Fruit fly (Drosophila melanogaster) whole organism, embryonic: Measurements from ENCODE around the gene Cpr65Aw.

Source experiments
- Atf3 ChIP-seq: fragments of 200-800 bp; sonication (Bioruptor generic); optimal IDR thresholded peaks from 3 replicates; lab custom pipeline; 2016; ENCODE audit warnings: missing biosample characterization, missing genetic modification characterization
- CG11504 ChIP-seq: fragments of 200-800 bp; sonication (Bioruptor generic); optimal IDR thresholded peaks from 3 replicates; lab custom pipeline; 2019; ENCODE audit warnings: missing biosample characterization, mild to moderate bottlenecking, missing genetic modification characterization, moderate library complexity
- CG12744 ChIP-seq: fragments of 200-800 bp; sonication (Bioruptor generic); optimal IDR thresholded peaks from 2 replicates; lab custom pipeline; 2016; ENCODE audit warnings: missing biosample characterization, missing genetic modification characterization
- CG13775 ChIP-seq: fragments of 200-800 bp; sonication (Bioruptor generic); optimal IDR thresholded peaks from 3 replicates; lab custom pipeline; 2017; ENCODE audit warnings: missing biosample characterization, mild to moderate bottlenecking, missing genetic modification characterization
- CG17829 ChIP-seq: fragments of 200-800 bp; optimal IDR thresholded peaks from 2 replicates; lab custom pipeline; 2019; ENCODE audit warnings: missing biosample characterization, mild to moderate bottlenecking, missing genetic modification characterization, moderate library complexity
- CG6683 ChIP-seq: fragments of 200-800 bp; sonication (Bioruptor generic); optimal IDR thresholded peaks from 2 replicates; lab custom pipeline; 2017; ENCODE audit warnings: missing biosample characterization, mild to moderate bottlenecking, missing genetic modification characterization, missing genetic modification reagents
- CG6689 ChIP-seq: fragments of 200-800 bp; sonication (Bioruptor generic); IDR thresholded peaks from 2 replicates; pipeline ENCODE4 v1.3.6; 2022; ENCODE audit warnings: missing biosample characterization, missing genetic modification characterization
- CG7556 ChIP-seq: fragments of 200-800 bp; sonication (Bioruptor generic); optimal IDR thresholded peaks from 2 replicates; lab custom pipeline; 2017; ENCODE audit warnings: missing biosample characterization, mild to moderate bottlenecking, missing genetic modification characterization
- CG8478 ChIP-seq: fragments of >200 bp; optimal IDR thresholded peaks from 2 replicates; lab custom pipeline; 2018
- CG8924 ChIP-seq: fragments of 200-800 bp; optimal IDR thresholded peaks from 3 replicates; lab custom pipeline; 2019; ENCODE audit warnings: missing biosample characterization, mild to moderate bottlenecking, missing genetic modification characterization, moderate library complexity
- Dad ChIP-seq: fragments of 200-800 bp; sonication (Bioruptor generic); optimal IDR thresholded peaks from 3 replicates; lab custom pipeline; 2016; ENCODE audit warnings: missing biosample characterization, missing genetic modification characterization
- Dek ChIP-seq: fragments of 200-800 bp; sonication (Bioruptor generic); optimal IDR thresholded peaks from 3 replicates; lab custom pipeline; 2019; ENCODE audit warnings: missing biosample characterization, mild to moderate bottlenecking, missing genetic modification characterization, moderate library complexity
- Doc3 ChIP-seq: fragments of 200-800 bp; sonication (Bioruptor generic); IDR thresholded peaks from 3 replicates; pipeline ENCODE4 v1.3.6; 2022; ENCODE audit warnings: missing biosample characterization, missing genetic modification characterization; ENCODE audit not compliant: partially characterized antibody
- HHEX ChIP-seq: fragments of 200-800 bp; sonication (Bioruptor generic); optimal IDR thresholded peaks from 3 replicates; lab custom pipeline; 2017; ENCODE audit warnings: missing biosample characterization, mild to moderate bottlenecking, missing genetic modification characterization, missing genetic modification reagents
- Hmx ChIP-seq: fragments of 200-800 bp; sonication (Bioruptor generic); optimal IDR thresholded peaks from 2 replicates; lab custom pipeline; 2016; ENCODE audit warnings: missing biosample characterization, missing genetic modification characterization
- Hr51 ChIP-seq, 2 experiments: fragments of 200-800 bp; sonication (Bioruptor generic); optimal IDR thresholded peaks; 2 replicates in 1 of 2; 3 replicates in 1 of 2; lab custom pipeline; 2016 to 2018; ENCODE audit warnings: missing biosample characterization in 2 of 2, missing genetic modification characterization in 2 of 2, mild to moderate bottlenecking in 1 of 2, moderate library complexity in 1 of 2
- Lpt ChIP-seq: fragments of >200 bp; optimal IDR thresholded peaks from 2 replicates; lab custom pipeline; 2018; ENCODE audit warnings: missing biosample characterization, missing genetic modification characterization
- MBD-R2 ChIP-seq: fragments of 200-800 bp; sonication (Bioruptor generic); IDR thresholded peaks from 2 replicates; pipeline ENCODE4 v1.3.6; 2022; ENCODE audit warnings: missing biosample characterization, missing genetic modification characterization
- MESR4 ChIP-seq: fragments of 200-800 bp; sonication (Bioruptor generic); optimal IDR thresholded peaks from 2 replicates; lab custom pipeline; 2018; ENCODE audit warnings: missing biosample characterization, mild to moderate bottlenecking, missing genetic modification characterization, moderate library complexity
- Mad ChIP-seq: fragments of 200-800 bp; sonication (Bioruptor generic); optimal IDR thresholded peaks from 2 replicates; lab custom pipeline; 2016; ENCODE audit warnings: missing biosample characterization, missing genetic modification characterization
- Meics ChIP-seq: fragments of 200-800 bp; sonication (Bioruptor generic); optimal IDR thresholded peaks from 2 replicates; lab custom pipeline; 2017; ENCODE audit warnings: missing biosample characterization, mild to moderate bottlenecking, missing genetic modification characterization
- Neu2 ChIP-seq: fragments of 200-800 bp; sonication (Bioruptor generic); optimal IDR thresholded peaks from 3 replicates; lab custom pipeline; 2016; ENCODE audit warnings: missing biosample characterization, missing genetic modification characterization, borderline replicate concordance
- Spps ChIP-seq: fragments of 200-800 bp; sonication (Bioruptor generic); optimal IDR thresholded peaks from 2 replicates; lab custom pipeline; 2018; ENCODE audit warnings: missing biosample characterization, mild to moderate bottlenecking, missing genetic modification characterization
- YL-1 ChIP-seq: fragments of 200-800 bp; sonication (Bioruptor generic); optimal IDR thresholded peaks from 3 replicates; lab custom pipeline; 2017; ENCODE audit warnings: missing biosample characterization, mild to moderate bottlenecking, missing genetic modification characterization
- amos ChIP-seq: fragments of 200-800 bp; sonication (Bioruptor generic); IDR thresholded peaks from 2 replicates; pipeline ENCODE4 v1.3.6; 2022; ENCODE audit warnings: missing biosample characterization, missing genetic modification characterization; ENCODE audit not compliant: partially characterized antibody
- bbx ChIP-seq: fragments of 200-800 bp; sonication (Bioruptor generic); IDR thresholded peaks from 2 replicates; pipeline ENCODE4 v1.3.6; 2022; ENCODE audit warnings: missing biosample characterization, missing genetic modification characterization; ENCODE audit not compliant: partially characterized antibody
- bcd ChIP-seq: fragments of 200-800 bp; sonication (Bioruptor generic); optimal IDR thresholded peaks from 2 replicates; lab custom pipeline; 2017; ENCODE audit warnings: missing biosample characterization, mild to moderate bottlenecking, missing genetic modification characterization
- crol ChIP-seq: fragments of 200-800 bp; sonication (Bioruptor generic); IDR thresholded peaks from 2 replicates; pipeline ENCODE4 v1.3.6; 2022; ENCODE audit warnings: missing biosample characterization, missing genetic modification characterization
- dpn ChIP-seq, 2 experiments: fragments of 200-800 bp; sonication (Bioruptor generic); optimal IDR thresholded peaks; 3 replicates each; lab custom pipeline; 2016; ENCODE audit warnings: missing biosample characterization in 2 of 2, missing genetic modification characterization in 2 of 2
- fd102C ChIP-seq: fragments of 200-800 bp; sonication (Bioruptor generic); optimal IDR thresholded peaks from 2 replicates; lab custom pipeline; 2018; ENCODE audit warnings: missing biosample characterization, mild to moderate bottlenecking, missing genetic modification characterization, moderate library complexity
- fd3F ChIP-seq: fragments of 200-800 bp; sonication (Bioruptor generic); optimal IDR thresholded peaks from 2 replicates; lab custom pipeline; 2018; ENCODE audit warnings: missing biosample characterization, mild to moderate bottlenecking, missing genetic modification characterization, moderate library complexity
- fd64A ChIP-seq: fragments of 200-800 bp; sonication (Bioruptor generic); optimal IDR thresholded peaks from 3 replicates; lab custom pipeline; 2018; ENCODE audit warnings: missing biosample characterization, mild to moderate bottlenecking, missing genetic modification characterization
- fd96Cb ChIP-seq: fragments of 200-800 bp; sonication (Bioruptor generic); optimal IDR thresholded peaks from 2 replicates; lab custom pipeline; 2018; ENCODE audit warnings: missing biosample characterization, mild to moderate bottlenecking, missing genetic modification characterization, moderate library complexity
- gt ChIP-seq: fragments of 200-800 bp; sonication (Bioruptor generic); IDR thresholded peaks from 2 replicates; pipeline ENCODE4 v1.3.6; 2022; ENCODE audit warnings: missing biosample characterization, missing genetic modification characterization
- hbn ChIP-seq: fragments of 200-800 bp; sonication (Bioruptor generic); IDR thresholded peaks from 2 replicates; pipeline ENCODE4 v1.3.6; 2022; ENCODE audit warnings: missing biosample characterization, missing genetic modification characterization; ENCODE audit not compliant: partially characterized antibody
- jumu ChIP-seq: fragments of 200-800 bp; sonication (Bioruptor generic); optimal IDR thresholded peaks from 3 replicates; lab custom pipeline; 2016; ENCODE audit warnings: missing biosample characterization, missing genetic modification characterization
- kni ChIP-seq: fragments of 200-800 bp; sonication (Bioruptor generic); optimal IDR thresholded peaks from 3 replicates; lab custom pipeline; 2017; ENCODE audit warnings: mild to moderate bottlenecking, missing biosample characterization, missing genetic modification reagents, missing genetic modification characterization
- lab ChIP-seq: fragments of 200-800 bp; sonication (Bioruptor generic); optimal IDR thresholded peaks from 3 replicates; lab custom pipeline; 2017; ENCODE audit warnings: missing biosample characterization, missing genetic modification characterization, mild to moderate bottlenecking, moderate library complexity, missing genetic modification reagents
- mam ChIP-seq: fragments of 200-800 bp; sonication (Bioruptor generic); optimal IDR thresholded peaks from 3 replicates; lab custom pipeline; 2016; ENCODE audit warnings: missing biosample characterization, missing genetic modification characterization
- nerfin-2 ChIP-seq: fragments of 200-800 bp; sonication (Bioruptor generic); IDR thresholded peaks from 2 replicates; pipeline ENCODE4 v1.3.6; 2022; ENCODE audit warnings: missing biosample characterization, missing genetic modification characterization; ENCODE audit not compliant: partially characterized antibody
- odd ChIP-seq: fragments of 200-800 bp; sonication (Bioruptor generic); optimal IDR thresholded peaks from 2 replicates; lab custom pipeline; 2017; ENCODE audit warnings: missing biosample characterization, mild to moderate bottlenecking, missing genetic modification characterization
- pzg ChIP-seq: fragments of 200-800 bp; sonication (Bioruptor generic); optimal IDR thresholded peaks from 3 replicates; lab custom pipeline; 2018; ENCODE audit warnings: missing biosample characterization, mild to moderate bottlenecking, missing genetic modification characterization, moderate library complexity
- run ChIP-seq: fragments of 200-800 bp; sonication (Bioruptor generic); optimal IDR thresholded peaks from 3 replicates; lab custom pipeline; 2018; ENCODE audit warnings: missing biosample characterization, mild to moderate bottlenecking, missing genetic modification characterization
- schlank ChIP-seq: fragments of 200-800 bp; sonication (Bioruptor generic); optimal IDR thresholded peaks from 2 replicates; lab custom pipeline; 2018; ENCODE audit warnings: missing biosample characterization, mild to moderate bottlenecking, missing genetic modification characterization
- scrt ChIP-seq: fragments of 200-800 bp; sonication (Bioruptor generic); optimal IDR thresholded peaks from 2 replicates; lab custom pipeline; 2018; ENCODE audit warnings: missing biosample characterization, mild to moderate bottlenecking, missing genetic modification characterization, moderate library complexity
- sd ChIP-seq: fragments of 200-800 bp; sonication (Bioruptor generic); optimal IDR thresholded peaks from 3 replicates; lab custom pipeline; 2018; ENCODE audit warnings: missing biosample characterization, mild to moderate bottlenecking, missing genetic modification characterization, moderate library complexity
- yki ChIP-seq: fragments of >200 bp; optimal IDR thresholded peaks from 3 replicates; lab custom pipeline; 2018
- zen2 ChIP-seq: fragments of 200-800 bp; sonication (Bioruptor generic); IDR thresholded peaks from 3 replicates; pipeline ENCODE4 v1.3.6; 2022; ENCODE audit warnings: missing biosample characterization, missing genetic modification characterization; ENCODE audit not compliant: partially characterized antibody

Gene Cpr65Aw

dm6 chr3L:6124616-6125408 is 17.4 kb downstream of the Cpr65Aw start (continued):
- TF ChIP-seq MESR4 (GFP tag; lab: Kevin White, UChicago) (peak; percentile 18), sd (tag; lab: Kevin White, UChicago) (peak; percentile 10), lab (GFP tag; lab: Kevin White, UChicago) (peak; percentile 94), pzg (peak; percentile 17), CG17829 (tag; lab: Kevin White, UChicago) (peak; percentile 69), CG13775 (GFP tag; lab: Kevin White, UChicago) (peak; percentile 62), Dek (no peak), Hmx (GFP tag; lab: Kevin White, UChicago) (no peak), Hr51 (GFP tag; optimal IDR thresholded peaks at IDR 0.05; lab: Kevin White, UChicago) (peak; percentile 46 to 53), CG12744 (GFP tag; lab: Kevin White, UChicago) (no peak), CG6683 (GFP tag; lab: Kevin White, UChicago) (peak; percentile 61), amos (no peak), Lpt (GFP tag; lab: Kevin White, UChicago) (no peak), fd96Cb (tag; lab: Kevin White, UChicago) (peak; percentile 32), odd (peak; percentile 75), zen2 (GFP tag; lab: Robert Waterston, UW) (no peak), Mad (GFP tag; lab: Kevin White, UChicago) (peak; percentile 27), CG8924 (tag; lab: Kevin White, UChicago) (no peak), YL-1 (peak; percentile 25), fd102C (GFP tag; lab: Kevin White, UChicago) (peak; percentile 82), yki (lab: Kevin White, UChicago) (peak; percentile 38), nerfin-2 (GFP tag; lab: Robert Waterston, UW) (no peak), fd64A (no peak), Meics (GFP tag; lab: Kevin White, UChicago) (peak; percentile 89), hbn (GFP tag; lab: Robert Waterston, UW) (no peak), bcd (peak; percentile 89), gt (no peak), MBD-R2 (peak; percentile 45; the same call in 1 of the 2 replicates), schlank (tag; lab: Kevin White, UChicago) (peak; percentile 77), mam (GFP tag; lab: Kevin White, UChicago) (peak; percentile 79), fd3F (GFP tag; lab: Kevin White, UChicago) (no peak), jumu (GFP tag; lab: Kevin White, UChicago) (no peak), run (tag; lab: Kevin White, UChicago) (no peak), HHEX (GFP tag; lab: Kevin White, UChicago) (peak; percentile 87), Dad (peak; percentile 81), Doc3 (GFP tag; lab: Robert Waterston, UW) (no peak), dpn (GFP tag; optimal IDR thresholded peaks at IDR 0.05; lab: Kevin White, UChicago) (peak; percentile 38 to 91), Atf3 (GFP tag; lab: Kevin White, UChicago) (no peak), CG8478 (lab: Kevin White, UChicago) (no peak), bbx (GFP tag; lab: Robert Waterston, UW) (no peak), Neu2 (no peak), CG11504 (tag; lab: Kevin White, UChicago) (peak; percentile 13), Spps (peak; percentile 49), crol (no peak), CG7556 (GFP tag; lab: Kevin White, UChicago) (peak; percentile 45), CG6689 (GFP tag; lab: Robert Waterston, UW) (peak; percentile 66), scrt (GFP tag; lab: Kevin White, UChicago) (peak; percentile 76), kni (peak; percentile 83)
